Fruit fly (Drosophila melanogaster): ENCODE data around the gene wkd.
A peak's percentile ranks its signal among the peaks of the same experiment; 100 is the strongest.

wkd gene

DNA sequence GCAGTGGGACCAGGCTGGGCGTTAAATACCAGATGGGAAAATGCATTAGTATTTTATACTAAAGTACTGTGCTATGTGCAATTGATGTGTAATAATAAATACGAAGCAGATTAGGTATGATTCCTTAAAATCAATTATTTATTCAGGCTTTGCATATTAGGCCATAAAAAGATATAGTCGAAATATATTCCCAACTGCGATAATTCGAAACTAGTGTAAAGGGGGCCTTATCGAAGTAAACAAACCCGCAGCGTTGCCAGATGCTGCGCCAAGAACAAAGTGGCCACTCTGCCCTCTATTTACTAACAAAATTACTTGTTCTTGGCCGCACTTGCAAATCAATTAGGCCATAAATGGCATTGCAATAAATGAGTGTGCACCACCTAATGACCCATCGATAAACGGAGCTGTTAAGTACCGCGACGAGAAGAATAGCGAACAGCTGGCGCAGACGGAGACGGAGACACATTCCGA, 23.8 kb upstream of the wkd start, which contains the start of gene CG10898 (continued):
- TF ChIP-seq CG30020 (tag; optimal IDR thresholded peaks at IDR 0.05) (peak; percentile 87), CG12942 (GFP tag; optimal IDR thresholded peaks at IDR 0.05) (peak; percentile 83), org-1 (GFP tag; optimal IDR thresholded peaks at IDR 0.05) (peak; percentile 34), Lhr (GFP tag; optimal IDR thresholded peaks at IDR 0.05) (peak; percentile 91), bab2 (GFP tag; optimal IDR thresholded peaks at IDR 0.05) (peak; percentile 88), CG13123 (GFP tag; optimal IDR thresholded peaks at IDR 0.05) (peak; percentile 78), tgo (GFP tag; IDR thresholded peaks at IDR 0.05) (peak; percentile 83), CTCF (GFP tag; optimal IDR thresholded peaks at IDR 0.05) (no peak), corto (GFP tag; optimal IDR thresholded peaks at IDR 0.05) (no peak), CG4360 (GFP tag; IDR thresholded peaks at IDR 0.05) (0 out of 2 replicates have a peak, but pooled peaks have one; percentile 32), CG8478 (optimal IDR thresholded peaks at IDR 0.05) (no peak), Eip74EF (GFP tag; optimal IDR thresholded peaks at IDR 0.05) (peak in 1 of 2 experiments; percentile 13), CG33213 (GFP tag; optimal IDR thresholded peaks at IDR 0.05) (peak; percentile 85), CG9215 (GFP tag; IDR thresholded peaks at IDR 0.05) (peak; percentile 76), Bteb2 (GFP tag; optimal IDR thresholded peaks at IDR 0.05) (peak; percentile 86), bowl (GFP tag; IDR thresholded peaks at IDR 0.05) (peak; percentile 58; the same call in 1 of the 2 replicates), nau (GFP tag; optimal IDR thresholded peaks at IDR 0.05) (peak; percentile 62), CG7786 (GFP tag; optimal IDR thresholded peaks at IDR 0.05) (peak; percentile 83), CG1832 (GFP tag; optimal IDR thresholded peaks at IDR 0.05) (no peak), chm (GFP tag; IDR thresholded peaks at IDR 0.05) (peak; percentile 90), Side (GFP tag; optimal IDR thresholded peaks at IDR 0.05) (peak; percentile 83), pros (GFP tag; optimal IDR thresholded peaks at IDR 0.05) (peak; percentile 14), Nf-YB (GFP tag; optimal IDR thresholded peaks at IDR 0.05) (peak; percentile 42), Hr3 (GFP tag; optimal IDR thresholded peaks at IDR 0.05) (peak; percentile 82), pan (optimal IDR thresholded peaks at IDR 0.05) (no peak), pan (GFP tag; optimal IDR thresholded peaks at IDR 0.05 in 1 of 2, IDR thresholded peaks at IDR 0.05 in 1 of 2) (peak in 1 of 2 experiments; percentile 91), maf-S (GFP tag; optimal IDR thresholded peaks at IDR 0.05) (peak; percentile 88), gcm2 (GFP tag; optimal IDR thresholded peaks at IDR 0.05) (no peak), CG8089 (GFP tag; optimal IDR thresholded peaks at IDR 0.05) (peak; percentile 77), Elba2 (GFP tag; optimal IDR thresholded peaks at IDR 0.05) (peak; percentile 69), CG10543 (GFP tag; optimal IDR thresholded peaks at IDR 0.05) (peak; percentile 52), tx (GFP tag; optimal IDR thresholded peaks at IDR 0.05) (peak; percentile 86), CG11695 (GFP tag; IDR thresholded peaks at IDR 0.05) (peak; percentile 83), sens (GFP tag) (peak; percentile 92), CG9932 (GFP tag; IDR thresholded peaks at IDR 0.05) (peak; percentile 91), PHDP (tag; optimal IDR thresholded peaks at IDR 0.05) (peak; percentile 84), sd (tag; optimal IDR thresholded peaks at IDR 0.05) (peak; percentile 98)

dm6 chr3R:11561648-11562047, 19.7 kb upstream of the wkd start:
- TF ChIP-seq grn (GFP tag; optimal IDR thresholded peaks at IDR 0.05) (peak; percentile 48), CG10431 (GFP tag; optimal IDR thresholded peaks at IDR 0.05) (no peak), Trl (optimal IDR thresholded peaks at IDR 0.05) (peak in 1 of 2 experiments; percentile 3), Trl (GFP tag; optimal IDR thresholded peaks at IDR 0.05) (no peak), exex (tag; optimal IDR thresholded peaks at IDR 0.05) (peak; percentile 7), Pdp1 (GFP tag; optimal IDR thresholded peaks at IDR 0.05) (peak in 1 of 2 experiments; percentile 90)

All from whole organism, embryonic.